Worm (Caenorhabditis elegans): ENCODE measurements around the gene C55A6.4.
"Not testable (repeated sequence)": the region's sequence is repeated elsewhere in the genome, so short reads cannot be mapped to it uniquely, and the experiment has no call there.

Gene C55A6.4

DNA sequence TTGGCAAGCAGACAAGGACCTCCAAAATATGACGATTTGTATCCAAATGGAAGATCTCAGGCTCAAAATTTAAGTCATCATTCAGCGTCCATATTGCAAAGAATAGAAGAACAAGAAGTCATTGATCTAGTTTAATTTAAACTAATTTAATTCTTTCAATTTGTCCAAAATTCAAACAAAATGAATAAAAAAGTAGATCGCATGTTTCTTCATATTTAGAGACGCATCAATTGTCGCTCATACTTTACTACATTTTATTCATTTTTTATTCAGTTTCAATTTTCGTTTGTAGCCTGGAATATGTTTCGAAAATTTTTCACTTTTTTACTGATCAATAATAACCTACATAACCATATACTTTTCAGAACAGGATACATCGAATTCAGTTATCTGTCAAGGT lies 25.2 kb downstream of the C55A6.4 start, which contains the start of gene T11F9.21:
T11F9.21 (plus strand) TSS at position 301 of the 400 bp plus-strand sequence.
- TF ChIP-seq ztf-23 (GFP tag; IDR thresholded peaks at IDR 0.05) (no peak), cog-1 (tag; optimal IDR thresholded peaks at IDR 0.05) (no peak), ztf-29 (GFP tag; IDR thresholded peaks at IDR 0.05) (no peak), T22C8.4 (GFP tag; IDR thresholded peaks at IDR 0.05) (no peak), klf-2 (GFP tag; conservative IDR thresholded peaks at IDR 0.05) (no peak), flt-1 (GFP tag; IDR thresholded peaks at IDR 0.05) (no peak), tab-1 (GFP tag; IDR thresholded peaks at IDR 0.05) (no peak), ref-1 (GFP tag; conservative IDR thresholded peaks at IDR 0.05) (no peak), med-1 (GFP tag; optimal IDR thresholded peaks at IDR 0.05; ENCODE audit: insufficient read depth) (no peak)

DNA sequence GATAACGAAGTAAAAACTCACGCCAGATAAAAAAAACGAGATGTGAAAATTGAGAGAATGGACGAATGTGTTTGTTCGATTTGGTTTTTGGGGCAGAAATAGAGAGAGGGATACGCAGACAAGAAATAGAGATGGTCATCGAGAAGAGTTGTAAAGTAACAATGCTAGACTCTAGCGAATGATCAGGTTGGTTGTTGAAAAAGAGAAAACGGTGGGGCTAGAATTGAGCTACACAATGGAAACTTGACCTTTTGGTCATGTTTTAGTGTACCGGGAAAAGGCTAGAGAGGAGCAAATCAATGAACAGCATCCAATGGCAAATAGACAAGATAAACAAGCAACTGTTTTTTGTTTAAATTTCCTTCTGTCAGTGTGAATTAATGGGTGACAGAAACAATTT lies 27.3 kb downstream of the C55A6.4 start, which contains the start of gene dhs-19:
dhs-19 (minus strand) TSS at position 101 of the 400 bp plus-strand sequence.
- TF ChIP-seq ztf-23 (GFP tag; IDR thresholded peaks at IDR 0.05) (no peak), T22C8.4 (GFP tag; IDR thresholded peaks at IDR 0.05) (no peak), tab-1 (GFP tag; IDR thresholded peaks at IDR 0.05) (no peak)

- TF ChIP-seq ref-1 (GFP tag; conservative IDR thresholded peaks at IDR 0.05): no peak
- no peak for TF ChIP-seq cog-1 (tag; optimal IDR thresholded peaks at IDR 0.05)
- TF ChIP-seq flt-1 (GFP tag; IDR thresholded peaks at IDR 0.05): no peak
- TF ChIP-seq ztf-23 (GFP tag; IDR thresholded peaks at IDR 0.05): no peak
- no peak for TF ChIP-seq T22C8.4 (GFP tag; IDR thresholded peaks at IDR 0.05)
- no peak for TF ChIP-seq klf-2 (GFP tag; conservative IDR thresholded peaks at IDR 0.05)
Measured at ce11 chrV:11488288-11488687, 29.4 kb downstream of the C55A6.4 start.

- TF ChIP-seq klf-2 (GFP tag; conservative IDR thresholded peaks at IDR 0.05): no peak
- TF ChIP-seq cog-1 (tag; optimal IDR thresholded peaks at IDR 0.05): no peak
- TF ChIP-seq ref-1 (GFP tag; conservative IDR thresholded peaks at IDR 0.05): no peak
- TF ChIP-seq ztf-23 (GFP tag; IDR thresholded peaks at IDR 0.05): no peak
- TF ChIP-seq T22C8.4 (GFP tag; IDR thresholded peaks at IDR 0.05): no peak
- no peak for TF ChIP-seq flt-1 (GFP tag; IDR thresholded peaks at IDR 0.05)
- no peak for TF ChIP-seq tab-1 (GFP tag; IDR thresholded peaks at IDR 0.05)
- no peak for TF ChIP-seq ztf-29 (GFP tag; IDR thresholded peaks at IDR 0.05)
- no peak for TF ChIP-seq med-1 (GFP tag; optimal IDR thresholded peaks at IDR 0.05; ENCODE audit: insufficient read depth)
Measured at ce11 chrV:11486680-11487079, 31.0 kb downstream of the C55A6.4 start, which contains the start of gene T11F9.10. TSS of gene T11F9.10 (plus strand) at chrV:11486980.

- TF ChIP-seq cog-1 (tag; optimal IDR thresholded peaks at IDR 0.05) (no peak), ztf-29 (GFP tag; IDR thresholded peaks at IDR 0.05) (no peak), T22C8.4 (GFP tag; IDR thresholded peaks at IDR 0.05) (no peak), tab-1 (GFP tag; IDR thresholded peaks at IDR 0.05) (no peak), flt-1 (GFP tag; IDR thresholded peaks at IDR 0.05) (no peak), med-1 (GFP tag; optimal IDR thresholded peaks at IDR 0.05; ENCODE audit: insufficient read depth) (no peak), ref-1 (GFP tag; conservative IDR thresholded peaks at IDR 0.05) (no peak), klf-2 (GFP tag; conservative IDR thresholded peaks at IDR 0.05) (no peak), ztf-23 (GFP tag; IDR thresholded peaks at IDR 0.05) (no peak)
Measured at ce11 chrV:11485558-11485957, 32.1 kb downstream of the C55A6.4 start, which contains the start of gene srh-1. TSS of gene srh-1 (plus strand) at chrV:11485858.

DNA sequence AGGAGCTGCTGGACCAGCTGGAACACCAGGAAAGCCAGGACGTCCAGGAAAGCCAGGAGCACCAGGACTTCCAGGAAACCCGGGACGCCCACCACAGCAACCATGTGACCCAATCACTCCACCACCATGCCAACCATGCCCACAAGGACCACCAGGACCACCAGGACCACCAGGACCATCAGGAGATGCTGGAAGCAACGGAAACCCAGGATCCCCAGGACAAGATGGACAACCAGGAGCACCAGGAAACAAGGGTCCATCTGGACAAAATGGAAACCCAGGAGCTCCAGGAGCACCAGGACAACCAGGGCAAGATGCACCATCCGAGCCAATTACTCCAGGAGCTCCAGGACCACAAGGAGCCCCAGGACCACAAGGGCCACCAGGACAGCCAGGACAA lies 33.3 kb downstream of the C55A6.4 start:
- no peak for TF ChIP-seq ztf-29 (GFP tag; IDR thresholded peaks at IDR 0.05)
- TF ChIP-seq med-1 (GFP tag; optimal IDR thresholded peaks at IDR 0.05; ENCODE audit: insufficient read depth): no peak
- no peak for TF ChIP-seq T22C8.4 (GFP tag; IDR thresholded peaks at IDR 0.05)
- TF ChIP-seq flt-1 (GFP tag; IDR thresholded peaks at IDR 0.05): no peak
- TF ChIP-seq tab-1 (GFP tag; IDR thresholded peaks at IDR 0.05): no peak
- TF ChIP-seq ref-1 (GFP tag; conservative IDR thresholded peaks at IDR 0.05): no peak
- TF ChIP-seq klf-2 (GFP tag; conservative IDR thresholded peaks at IDR 0.05): no peak
- no peak for TF ChIP-seq cog-1 (tag; optimal IDR thresholded peaks at IDR 0.05)

- not testable (repeated sequence) for TF ChIP-seq ztf-23 (GFP tag; IDR thresholded peaks at IDR 0.05); cog-1 (tag; optimal IDR thresholded peaks at IDR 0.05); ztf-29 (GFP tag; IDR thresholded peaks at IDR 0.05)
Measured at ce11 chrV:11483580-11484092, 34.1 kb downstream of the C55A6.4 start, which contains the start of gene col-157. TSS of gene col-157 (plus strand) at chrV:11484042.

DNA sequence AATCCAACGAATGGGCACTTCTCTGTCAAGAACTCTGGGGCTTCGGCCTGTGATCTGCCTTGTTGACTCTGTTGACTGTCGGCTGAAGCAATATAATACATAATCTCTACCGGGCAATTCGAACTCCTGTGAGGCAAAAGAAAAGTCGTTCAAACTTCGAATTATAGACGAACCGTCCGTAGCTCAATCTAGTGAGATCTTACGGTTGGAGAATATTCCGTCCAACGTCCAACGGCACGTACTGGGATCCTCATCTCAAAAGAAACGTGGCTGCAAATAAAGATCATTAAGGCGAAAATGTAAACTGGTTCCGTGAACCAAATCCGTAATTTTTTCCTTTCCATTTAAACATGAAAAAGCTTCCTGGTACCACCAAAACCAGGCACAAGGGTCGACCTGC lies 37.0 kb downstream of the C55A6.4 start, which contains the start of gene T11F9.14:
T11F9.14 (minus strand) TSS at position 101 of the 400 bp plus-strand sequence.
- not testable (repeated sequence) for TF ChIP-seq cog-1 (tag; optimal IDR thresholded peaks at IDR 0.05); tab-1 (GFP tag; IDR thresholded peaks at IDR 0.05); ref-1 (GFP tag; conservative IDR thresholded peaks at IDR 0.05)

ce11 chrV:11479406-11479805 lies 38.3 kb downstream of the C55A6.4 start, which contains the start of gene T11F9.22:
TSS of gene T11F9.22 (plus strand) at chrV:11479706.
- TF ChIP-seq ztf-23 (GFP tag; IDR thresholded peaks at IDR 0.05): no peak
- no peak for TF ChIP-seq cog-1 (tag; optimal IDR thresholded peaks at IDR 0.05)
- TF ChIP-seq flt-1 (GFP tag; IDR thresholded peaks at IDR 0.05): no peak
- TF ChIP-seq T22C8.4 (GFP tag; IDR thresholded peaks at IDR 0.05): no peak
- TF ChIP-seq med-1 (GFP tag; optimal IDR thresholded peaks at IDR 0.05; ENCODE audit: insufficient read depth): no peak
- TF ChIP-seq klf-2 (GFP tag; conservative IDR thresholded peaks at IDR 0.05): no peak
- no peak for TF ChIP-seq tab-1 (GFP tag; IDR thresholded peaks at IDR 0.05)
- no peak for TF ChIP-seq ref-1 (GFP tag; conservative IDR thresholded peaks at IDR 0.05)
- TF ChIP-seq ztf-29 (GFP tag; IDR thresholded peaks at IDR 0.05): no peak

DNA sequence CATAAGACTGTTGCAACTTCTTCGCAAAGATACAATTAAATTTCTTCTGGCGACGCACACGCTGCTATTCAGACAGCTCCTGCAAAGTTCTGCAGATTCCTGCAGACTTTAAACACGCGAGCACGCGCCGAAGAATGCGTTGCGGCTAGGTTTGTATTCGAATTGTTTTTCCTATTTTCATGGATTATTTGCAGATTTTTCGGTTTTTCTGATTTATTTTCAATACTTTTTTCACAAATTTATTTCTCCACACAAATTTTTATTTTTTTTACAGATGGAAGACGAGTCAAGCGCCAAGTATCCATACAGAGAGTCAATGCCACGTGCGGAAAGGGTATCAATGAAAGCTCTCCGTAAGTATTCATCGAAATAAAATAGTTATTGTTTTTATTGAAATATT lies 42.1 kb downstream of the C55A6.4 start, which contains the start of gene T11F9.7:
T11F9.7 (plus strand) TSS at position 301 of the 400 bp plus-strand sequence.
- not testable (repeated sequence) for TF ChIP-seq klf-2 (GFP tag; conservative IDR thresholded peaks at IDR 0.05); ref-1 (GFP tag; conservative IDR thresholded peaks at IDR 0.05); tab-1 (GFP tag; IDR thresholded peaks at IDR 0.05)

Measured in whole organism, midembryonic.